Fruit fly (Drosophila melanogaster): ENCODE measurements around the gene CG9257.

CG9257 gene

DNA sequence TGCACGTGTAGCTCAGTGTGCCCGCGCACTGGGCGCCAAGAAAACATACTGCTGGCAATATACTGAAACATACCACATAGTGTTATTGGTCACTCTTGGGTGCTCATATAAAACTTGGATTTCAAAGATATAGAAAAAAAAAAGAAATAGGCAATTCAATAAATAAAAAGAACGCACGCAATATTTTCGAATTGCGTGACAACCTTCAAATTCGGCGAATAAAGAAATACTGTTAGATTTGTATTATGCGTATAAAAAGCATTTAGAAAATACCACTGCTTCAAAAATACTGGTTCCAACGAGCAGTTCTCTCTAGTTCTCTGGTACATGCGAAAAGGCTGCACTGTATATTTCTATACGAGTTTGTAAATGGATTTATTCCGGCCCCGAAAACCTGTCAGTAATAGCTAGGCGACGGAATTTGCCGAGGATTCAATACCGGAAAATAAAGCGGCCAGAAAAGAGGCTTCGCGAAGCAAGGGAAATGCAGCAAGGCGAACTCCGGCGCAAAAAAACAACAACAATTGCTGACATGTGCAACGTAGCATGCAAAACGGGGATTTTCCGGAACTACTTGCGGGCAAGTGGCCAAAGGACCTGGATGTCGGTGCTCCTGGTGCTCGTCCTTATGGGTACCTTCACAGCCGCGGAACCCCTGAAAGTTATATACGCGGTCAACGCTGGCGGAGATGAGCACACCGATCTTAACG lies at the start of gene CG9257 (continued):
- TF ChIP-seq CG4854 (GFP tag; optimal IDR thresholded peaks at IDR 0.05) (no peak), Eip74EF (GFP tag; optimal IDR thresholded peaks at IDR 0.05) (no peak), CG12071 (GFP tag; optimal IDR thresholded peaks at IDR 0.05) (no peak), CG6254 (GFP tag; optimal IDR thresholded peaks at IDR 0.05) (no peak), mam (GFP tag; optimal IDR thresholded peaks at IDR 0.05) (no peak), CG17361 (GFP tag; IDR thresholded peaks at IDR 0.05) (peak; percentile 28; the same call in 1 of the 3 replicates), ttk (GFP tag; IDR thresholded peaks at IDR 0.05) (no peak), pita (GFP tag; optimal IDR thresholded peaks at IDR 0.05) (no peak), Dp (GFP tag; optimal IDR thresholded peaks at IDR 0.05) (peak; percentile 66), Aef1 (GFP tag; IDR thresholded peaks at IDR 0.05) (no peak), CG31388 (GFP tag; optimal IDR thresholded peaks at IDR 0.05) (no peak), CG11085 (GFP tag; IDR thresholded peaks at IDR 0.05) (no peak), CG18011 (GFP tag; optimal IDR thresholded peaks at IDR 0.05) (peak; percentile 38), Fer1 (GFP tag; optimal IDR thresholded peaks at IDR 0.05) (peak; percentile 3), CG6654 (GFP tag; optimal IDR thresholded peaks at IDR 0.05) (no peak), Abd-B (GFP tag; optimal IDR thresholded peaks at IDR 0.05) (no peak), knrl (GFP tag; IDR thresholded peaks at IDR 0.05; ENCODE audit: partially characterized antibody) (no peak; the same call in 2 of the 3 replicates), tio (GFP tag; optimal IDR thresholded peaks at IDR 0.05) (no peak), BEAF-32 (GFP tag; optimal IDR thresholded peaks at IDR 0.05) (peak; percentile 38), Hr39 (optimal IDR thresholded peaks at IDR 0.05) (no peak), Side (GFP tag; optimal IDR thresholded peaks at IDR 0.05) (peak; percentile 6), CG9876 (GFP tag; optimal IDR thresholded peaks at IDR 0.05) (no peak), so (GFP tag; IDR thresholded peaks at IDR 0.05) (no peak), CG17829 (tag; optimal IDR thresholded peaks at IDR 0.05) (peak; percentile 11), Vsx1 (GFP tag; optimal IDR thresholded peaks at IDR 0.05) (no peak), CG16813 (GFP tag; IDR thresholded peaks at IDR 0.05; ENCODE audit: partially characterized antibody) (no peak), HHEX (GFP tag; optimal IDR thresholded peaks at IDR 0.05) (no peak), CG7786 (GFP tag; optimal IDR thresholded peaks at IDR 0.05) (peak; percentile 0), Max (GFP tag; optimal IDR thresholded peaks at IDR 0.05) (peak; percentile 94), CG12391 (tag; optimal IDR thresholded peaks at IDR 0.05) (peak; percentile 33), sima (GFP tag; optimal IDR thresholded peaks at IDR 0.05) (no peak), CHES-1-like (GFP tag; optimal IDR thresholded peaks at IDR 0.05) (peak; percentile 38), sens (GFP tag) (peak; percentile 91), psq (GFP tag; optimal IDR thresholded peaks at IDR 0.05) (no peak), Sry-β (GFP tag; optimal IDR thresholded peaks at IDR 0.05) (peak; percentile 4), CG3995 (GFP tag; optimal IDR thresholded peaks at IDR 0.05) (peak; percentile 73), CG17186 (GFP tag; optimal IDR thresholded peaks at IDR 0.05) (peak; percentile 48), Oli (tag; optimal IDR thresholded peaks at IDR 0.05) (no peak), row (GFP tag; IDR thresholded peaks at IDR 0.05) (peak; percentile 74), Hr3 (GFP tag; optimal IDR thresholded peaks at IDR 0.05) (no peak), chinmo (GFP tag; IDR thresholded peaks at IDR 0.05; ENCODE audit: partially characterized antibody) (0 out of 4 replicates have a peak, but pooled peaks have one; percentile 10), az2 (GFP tag; optimal IDR thresholded peaks at IDR 0.05) (no peak), Trl (optimal IDR thresholded peaks at IDR 0.05) (no peak), Trl (GFP tag; optimal IDR thresholded peaks at IDR 0.05) (peak; percentile 22), CG32767 (GFP tag; IDR thresholded peaks at IDR 0.05) (no peak), tx (GFP tag; optimal IDR thresholded peaks at IDR 0.05) (no peak), slbo (GFP tag; IDR thresholded peaks at IDR 0.05) (peak; percentile 16; the same call in 1 of the 2 replicates), CG17385 (GFP tag; optimal IDR thresholded peaks at IDR 0.05) (no peak), yki (optimal IDR thresholded peaks at IDR 0.05) (no peak), CG6813 (GFP tag; optimal IDR thresholded peaks at IDR 0.05) (no peak)

Data from whole organism, embryonic.